Fruit fly (Drosophila melanogaster): ENCODE measurements around the gene yellow-e2.

yellow-e2 gene

DNA sequence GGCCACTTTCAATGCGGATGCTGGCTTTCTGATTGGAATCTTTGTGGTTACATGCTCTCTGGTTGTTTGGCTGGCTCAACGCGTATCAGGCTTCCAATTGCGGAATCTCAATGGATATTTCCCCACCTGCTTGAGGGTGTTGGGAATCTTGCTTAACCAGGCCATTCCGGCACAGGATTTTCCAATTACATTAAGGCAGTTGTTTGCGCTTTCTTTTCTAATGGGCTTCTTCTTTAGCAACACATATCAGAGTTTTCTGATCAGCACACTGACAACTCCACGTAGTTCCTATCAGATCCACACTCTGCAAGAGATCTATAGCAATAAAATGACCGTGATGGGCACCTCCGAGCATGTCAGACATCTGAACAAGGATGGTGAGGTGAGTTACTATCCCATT lies 15.4 kb upstream of the yellow-e2 start:
- TF ChIP-seq Mnt (GFP tag; optimal IDR thresholded peaks at IDR 0.05): no peak
- no peak for TF ChIP-seq cic (GFP tag; optimal IDR thresholded peaks at IDR 0.05)
- no peak for TF ChIP-seq Hr96 (GFP tag; optimal IDR thresholded peaks at IDR 0.05)
- TF ChIP-seq bab1 (GFP tag; optimal IDR thresholded peaks at IDR 0.05): no peak
- no peak for TF ChIP-seq ovo (GFP tag; optimal IDR thresholded peaks at IDR 0.05)
- no peak for TF ChIP-seq CG5204 (GFP tag; optimal IDR thresholded peaks at IDR 0.05)
- TF ChIP-seq cnc (optimal IDR thresholded peaks at IDR 0.05): no peak
- no peak for TF ChIP-seq CG33017 (tag; optimal IDR thresholded peaks at IDR 0.05)
- TF ChIP-seq CG7101 (tag; optimal IDR thresholded peaks at IDR 0.05): no peak
- no peak for TF ChIP-seq CG1620 (GFP tag; optimal IDR thresholded peaks at IDR 0.05)
- TF ChIP-seq pad (GFP tag; optimal IDR thresholded peaks at IDR 0.05): no peak
- TF ChIP-seq Clk (GFP tag; optimal IDR thresholded peaks at IDR 0.05): no peak
- no peak for TF ChIP-seq CG7045 (GFP tag; optimal IDR thresholded peaks at IDR 0.05)

- TF ChIP-seq bab1 (GFP tag; optimal IDR thresholded peaks at IDR 0.05) (no peak), Crg-1 (GFP tag; optimal IDR thresholded peaks at IDR 0.05) (no peak), CG7101 (tag; optimal IDR thresholded peaks at IDR 0.05) (no peak), kay (GFP tag; ENCODE audit: borderline replicate concordance) (no peak), CG33017 (tag; optimal IDR thresholded peaks at IDR 0.05) (no peak), cnc (optimal IDR thresholded peaks at IDR 0.05) (no peak), Hr96 (GFP tag; optimal IDR thresholded peaks at IDR 0.05) (no peak), CG7045 (GFP tag; optimal IDR thresholded peaks at IDR 0.05) (no peak)
Measured at dm6 chr3R:13419979-13420378, 13.2 kb upstream of the yellow-e2 start, which contains the start of gene Ir87a. TSS of gene Ir87a (plus strand) at chr3R:13420279.

DNA sequence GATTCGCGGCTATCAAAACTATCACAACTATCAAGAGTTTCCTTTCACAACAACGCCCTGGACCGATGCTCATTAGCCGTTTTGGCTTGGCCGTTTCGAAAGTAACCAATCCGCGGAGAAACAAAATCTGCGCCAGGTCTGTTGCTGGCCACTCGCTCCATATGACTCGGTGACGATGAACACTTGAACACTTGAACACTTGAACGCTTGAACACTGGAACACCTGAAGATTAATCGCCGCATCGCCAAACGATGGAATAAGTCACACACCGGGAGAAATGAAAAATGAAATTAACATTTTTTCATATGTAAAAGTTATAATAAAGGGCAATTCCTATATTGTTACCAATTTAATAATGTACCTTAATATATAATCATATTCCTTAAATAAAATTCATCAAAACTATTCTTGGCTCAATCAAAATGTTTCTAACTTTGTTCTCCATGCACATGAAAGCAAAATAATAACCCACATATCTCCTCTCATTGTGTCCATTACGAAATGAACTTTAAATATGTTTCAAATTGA lies 10.3 kb upstream of the yellow-e2 start:
- no peak for TF ChIP-seq CG33017 (tag; optimal IDR thresholded peaks at IDR 0.05)
- no peak for TF ChIP-seq CG7045 (GFP tag; optimal IDR thresholded peaks at IDR 0.05)
- TF ChIP-seq toe (GFP tag; optimal IDR thresholded peaks at IDR 0.05): no peak
- no peak for TF ChIP-seq pad (GFP tag; optimal IDR thresholded peaks at IDR 0.05)
- no peak for TF ChIP-seq Mnt (GFP tag; optimal IDR thresholded peaks at IDR 0.05)
- TF ChIP-seq CG14711 (tag; optimal IDR thresholded peaks at IDR 0.05): no peak
- TF ChIP-seq cic (GFP tag; optimal IDR thresholded peaks at IDR 0.05): no peak
- no peak for TF ChIP-seq CG11617 (GFP tag; optimal IDR thresholded peaks at IDR 0.05)
- no peak for TF ChIP-seq tj (GFP tag; optimal IDR thresholded peaks at IDR 0.05)
- TF ChIP-seq bab1 (GFP tag; optimal IDR thresholded peaks at IDR 0.05): no peak
- no peak for TF ChIP-seq kay (GFP tag; ENCODE audit: borderline replicate concordance)
- no peak for TF ChIP-seq CG5204 (GFP tag; optimal IDR thresholded peaks at IDR 0.05)
- TF ChIP-seq Crg-1 (GFP tag; optimal IDR thresholded peaks at IDR 0.05): no peak
- no peak for TF ChIP-seq CG12768 (GFP tag; optimal IDR thresholded peaks at IDR 0.05)
- no peak for TF ChIP-seq cnc (optimal IDR thresholded peaks at IDR 0.05)

dm6 chr3R:13415186-13415585 lies 8.4 kb upstream of the yellow-e2 start, which contains the start of gene yellow-e:
TSS of gene yellow-e (minus strand) at chr3R:13415286.
- TF ChIP-seq CG12768 (GFP tag; optimal IDR thresholded peaks at IDR 0.05) (no peak), Mnt (GFP tag; optimal IDR thresholded peaks at IDR 0.05) (no peak), CG7045 (GFP tag; optimal IDR thresholded peaks at IDR 0.05) (no peak), CG7101 (tag; optimal IDR thresholded peaks at IDR 0.05) (no peak), kay (GFP tag; ENCODE audit: borderline replicate concordance) (no peak), cic (GFP tag; optimal IDR thresholded peaks at IDR 0.05) (no peak), Crg-1 (GFP tag; optimal IDR thresholded peaks at IDR 0.05) (no peak), ovo (GFP tag; optimal IDR thresholded peaks at IDR 0.05) (no peak), CG1620 (GFP tag; optimal IDR thresholded peaks at IDR 0.05) (no peak), CG14711 (tag; optimal IDR thresholded peaks at IDR 0.05) (no peak), CG11617 (GFP tag; optimal IDR thresholded peaks at IDR 0.05) (no peak), Clk (GFP tag; optimal IDR thresholded peaks at IDR 0.05) (no peak), pad (GFP tag; optimal IDR thresholded peaks at IDR 0.05) (no peak), bab1 (GFP tag; optimal IDR thresholded peaks at IDR 0.05) (no peak), tj (GFP tag; optimal IDR thresholded peaks at IDR 0.05) (no peak), CG5204 (GFP tag; optimal IDR thresholded peaks at IDR 0.05) (no peak), Hr96 (GFP tag; optimal IDR thresholded peaks at IDR 0.05) (no peak), cnc (optimal IDR thresholded peaks at IDR 0.05) (no peak), CG33017 (tag; optimal IDR thresholded peaks at IDR 0.05) (no peak)

- TF ChIP-seq CG12768 (GFP tag; optimal IDR thresholded peaks at IDR 0.05) (no peak), bab1 (GFP tag; optimal IDR thresholded peaks at IDR 0.05) (no peak), CG1620 (GFP tag; optimal IDR thresholded peaks at IDR 0.05) (no peak), ovo (GFP tag; optimal IDR thresholded peaks at IDR 0.05) (no peak), tj (GFP tag; optimal IDR thresholded peaks at IDR 0.05) (peak; percentile 26)
Measured at dm6 chr3R:13412704-13413103, 5.9 kb upstream of the yellow-e2 start.

DNA sequence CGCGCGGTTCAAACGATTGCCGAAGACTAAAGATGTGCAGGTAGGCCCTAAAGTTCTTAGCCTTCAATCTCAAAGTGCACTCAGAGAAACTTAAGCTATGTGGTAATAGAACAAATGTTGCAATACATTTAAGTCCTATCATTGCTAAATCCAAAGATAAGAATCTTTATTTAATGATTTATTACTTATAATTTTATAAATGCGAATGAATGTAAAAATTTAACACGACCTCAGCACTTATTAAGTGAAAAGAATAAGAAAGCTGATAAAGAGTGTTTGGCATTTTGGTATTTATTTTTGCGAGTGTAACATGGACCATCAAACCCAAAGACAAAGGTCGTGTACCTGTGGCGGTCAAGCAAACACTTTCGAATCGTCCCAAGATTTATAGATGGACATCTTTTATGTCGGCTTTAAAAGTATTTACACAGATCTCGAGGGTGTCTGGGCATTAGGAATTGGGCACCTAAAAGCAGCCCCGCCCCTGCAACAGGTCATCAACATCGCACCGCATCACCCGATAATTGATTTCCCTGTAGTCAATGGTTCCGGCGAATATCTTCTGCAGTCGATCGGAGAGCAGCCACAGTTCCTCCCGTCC lies 1.9 kb downstream of the yellow-e2 start, which contains the start of gene yellow-e3:
TSS of gene yellow-e3 (minus strand) at position 30 of the 601 bp plus-strand sequence.
- no peak for TF ChIP-seq CG1620 (GFP tag; optimal IDR thresholded peaks at IDR 0.05)
- TF ChIP-seq CG11617 (GFP tag; optimal IDR thresholded peaks at IDR 0.05): no peak
- no peak for TF ChIP-seq tj (GFP tag; optimal IDR thresholded peaks at IDR 0.05)
- no peak for TF ChIP-seq CG5204 (GFP tag; optimal IDR thresholded peaks at IDR 0.05)
- TF ChIP-seq kay (GFP tag; ENCODE audit: borderline replicate concordance): peak; percentile 1

- peak; percentile 39 for TF ChIP-seq toe (GFP tag; optimal IDR thresholded peaks at IDR 0.05)
- no peak for TF ChIP-seq Hr96 (GFP tag; optimal IDR thresholded peaks at IDR 0.05)
- peak; percentile 15 for TF ChIP-seq pad (GFP tag; optimal IDR thresholded peaks at IDR 0.05)
- TF ChIP-seq Mnt (GFP tag; optimal IDR thresholded peaks at IDR 0.05): peak; percentile 11
- TF ChIP-seq Clk (GFP tag; optimal IDR thresholded peaks at IDR 0.05): no peak
- TF ChIP-seq CG14711 (tag; optimal IDR thresholded peaks at IDR 0.05): no peak
- no peak for TF ChIP-seq CG7101 (tag; optimal IDR thresholded peaks at IDR 0.05)
- no peak for TF ChIP-seq cic (GFP tag; optimal IDR thresholded peaks at IDR 0.05)
- no peak for TF ChIP-seq CG12768 (GFP tag; optimal IDR thresholded peaks at IDR 0.05)
- no peak for TF ChIP-seq CG7045 (GFP tag; optimal IDR thresholded peaks at IDR 0.05)
- TF ChIP-seq cnc (optimal IDR thresholded peaks at IDR 0.05): no peak
- no peak for TF ChIP-seq kay (GFP tag; ENCODE audit: borderline replicate concordance)
- TF ChIP-seq CG11617 (GFP tag; optimal IDR thresholded peaks at IDR 0.05): no peak
- TF ChIP-seq CG33017 (tag; optimal IDR thresholded peaks at IDR 0.05): no peak
- TF ChIP-seq CG5204 (GFP tag; optimal IDR thresholded peaks at IDR 0.05): no peak
- peak; percentile 58 for TF ChIP-seq CG1620 (GFP tag; optimal IDR thresholded peaks at IDR 0.05)
- TF ChIP-seq bab1 (GFP tag; optimal IDR thresholded peaks at IDR 0.05): peak; percentile 54
- no peak for TF ChIP-seq ovo (GFP tag; optimal IDR thresholded peaks at IDR 0.05)
- peak; percentile 21 for TF ChIP-seq Crg-1 (GFP tag; optimal IDR thresholded peaks at IDR 0.05)
- TF ChIP-seq tj (GFP tag; optimal IDR thresholded peaks at IDR 0.05): peak; percentile 20
Measured at dm6 chr3R:13403032-13403459, 3.8 kb downstream of the yellow-e2 start, which contains the start of gene Dpm3. TSS of gene Dpm3 (minus strand) at chr3R:13403051.

Measured in whole organism, adult.